Worm (Caenorhabditis elegans): ENCODE results near the gene R10E4.11.

R10E4.11 gene

DNA sequence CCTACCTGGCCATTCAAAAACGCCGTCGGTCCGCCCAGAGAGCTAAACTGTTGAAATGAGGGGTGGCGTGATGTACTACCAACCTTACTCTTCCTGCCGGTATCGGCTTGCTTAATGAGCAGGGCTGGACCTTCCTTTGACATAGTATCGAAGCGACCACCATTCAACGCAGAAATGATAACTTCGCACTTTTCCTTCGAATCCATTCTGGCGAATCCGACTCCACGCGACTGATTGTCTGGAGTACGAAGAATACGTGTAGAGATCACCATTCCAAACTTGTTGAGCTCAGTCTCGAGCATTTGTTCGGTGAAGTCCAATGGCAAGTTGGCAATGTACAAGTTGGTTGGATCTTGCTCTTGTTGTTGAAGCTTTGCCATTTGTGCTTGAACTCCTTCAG lies 22.6 kb downstream of the R10E4.11 start:
- TF ChIP-seq xnd-1 (tag; optimal IDR thresholded peaks at IDR 0.05) (no peak), let-607 (tag; optimal IDR thresholded peaks at IDR 0.05) (no peak), somi-1 (GFP tag; optimal IDR thresholded peaks at IDR 0.05) (no peak), ztf-18 (tag; optimal IDR thresholded peaks at IDR 0.05) (no peak), hrde-1 (tag; optimal IDR thresholded peaks at IDR 0.05; ENCODE audit: borderline replicate concordance) (no peak), rcor-1 (GFP tag; IDR thresholded peaks at IDR 0.05) (no peak), Y56A3A.18 (GFP tag; IDR thresholded peaks at IDR 0.05) (no peak), nfya-1 (tag; optimal IDR thresholded peaks at IDR 0.05; ENCODE audit: borderline replicate concordance, insufficient read depth) (no peak)

DNA sequence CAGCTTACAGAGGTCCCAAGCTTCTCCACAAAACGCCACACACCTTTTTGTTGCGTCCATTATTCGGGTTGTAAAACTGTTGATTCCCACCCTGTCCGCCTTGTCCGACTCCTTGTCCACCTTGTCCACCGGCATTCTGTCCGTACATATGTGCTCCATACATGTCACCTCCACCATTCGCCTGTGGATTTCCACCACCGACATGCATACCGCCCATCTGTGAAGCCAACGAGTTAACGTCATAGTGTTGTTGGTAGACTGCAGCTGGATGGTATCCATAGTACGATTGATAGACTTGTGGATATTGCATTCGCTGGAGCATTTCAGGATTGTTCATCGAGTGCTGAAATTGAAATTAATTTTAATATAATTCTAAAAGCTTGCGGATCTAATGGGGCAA lies 23.1 kb downstream of the R10E4.11 start:
- TF ChIP-seq ceh-79 (tag; optimal IDR thresholded peaks at IDR 0.05) (no peak), K12H6.12 (tag; optimal IDR thresholded peaks at IDR 0.05) (no peak), him-1 (tag; optimal IDR thresholded peaks at IDR 0.05) (no peak), nfyb-1 (GFP tag; IDR thresholded peaks at IDR 0.05) (no peak), madf-3 (GFP tag; IDR thresholded peaks at IDR 0.05) (no peak)

DNA sequence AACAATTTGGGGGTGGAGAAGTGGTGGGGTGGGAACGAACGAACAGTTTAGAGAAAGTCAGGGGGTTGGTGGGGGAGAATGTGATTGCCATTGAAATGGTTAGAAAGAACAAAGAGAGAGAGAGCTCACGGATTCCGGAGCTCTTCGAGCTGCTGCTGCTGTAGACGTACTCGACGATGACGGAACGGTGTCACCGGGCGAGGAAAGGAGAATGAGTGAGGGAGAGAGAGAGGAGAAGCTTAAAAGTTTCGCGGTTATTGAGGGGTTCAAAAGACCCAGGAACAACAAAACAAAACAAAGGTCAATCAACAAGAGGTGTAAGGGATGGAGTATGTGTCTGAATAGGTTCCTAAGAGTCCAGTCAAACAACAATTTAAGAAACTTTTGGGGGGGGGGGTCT lies 24.6 kb downstream of the R10E4.11 start:
- no peak for TF ChIP-seq K12H6.12 (tag; optimal IDR thresholded peaks at IDR 0.05)
- TF ChIP-seq egrh-3 (GFP tag; IDR thresholded peaks at IDR 0.05): peak; percentile 39; the same call in 1 of the 2 replicates
- TF ChIP-seq Y67H2A.10 (GFP tag; conservative IDR thresholded peaks at IDR 0.05): no peak
- no peak for TF ChIP-seq egl-44 (GFP tag; IDR thresholded peaks at IDR 0.05)
- TF ChIP-seq hlh-26 (GFP tag; conservative IDR thresholded peaks at IDR 0.05): no peak
- no peak for TF ChIP-seq F55B11.4 (tag; optimal IDR thresholded peaks at IDR 0.05; ENCODE audit: borderline replicate concordance, insufficient read depth)
- no peak for TF ChIP-seq cebp-2 (GFP tag; IDR thresholded peaks at IDR 0.05)
- TF ChIP-seq lin-54 (GFP tag; optimal IDR thresholded peaks at IDR 0.05): no peak
- no peak for TF ChIP-seq Y53F4B.3 (GFP tag; IDR thresholded peaks at IDR 0.05)
- 0 out of 2 replicates have a peak, but pooled peaks have one; percentile 28 for TF ChIP-seq zfh-2 (GFP tag; conservative IDR thresholded peaks at IDR 0.05)

DNA sequence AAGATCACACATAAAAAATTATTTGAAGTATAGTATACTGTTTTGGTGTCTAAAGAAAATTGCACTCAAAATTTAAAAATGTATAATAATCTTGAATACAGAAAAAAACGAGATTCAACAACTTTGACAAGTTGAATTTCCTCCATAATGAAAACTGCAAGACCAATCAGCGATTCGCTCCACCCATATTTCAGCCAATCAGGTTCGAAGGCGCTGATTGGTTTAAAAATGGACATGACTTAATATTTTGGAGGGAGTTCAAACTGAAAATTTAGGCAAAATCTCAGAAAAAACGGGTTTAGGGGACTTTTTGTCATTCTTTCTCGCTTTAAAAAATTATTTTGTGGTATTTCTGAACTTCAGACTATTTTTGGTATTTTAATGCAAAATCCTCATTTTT lies 25.1 kb downstream of the R10E4.11 start:
- TF ChIP-seq nfyb-1 (GFP tag; IDR thresholded peaks at IDR 0.05) (peak; percentile 67), hlh-26 (GFP tag; conservative IDR thresholded peaks at IDR 0.05) (no peak), bed-2 (GFP tag; IDR thresholded peaks at IDR 0.05) (no peak)

DNA sequence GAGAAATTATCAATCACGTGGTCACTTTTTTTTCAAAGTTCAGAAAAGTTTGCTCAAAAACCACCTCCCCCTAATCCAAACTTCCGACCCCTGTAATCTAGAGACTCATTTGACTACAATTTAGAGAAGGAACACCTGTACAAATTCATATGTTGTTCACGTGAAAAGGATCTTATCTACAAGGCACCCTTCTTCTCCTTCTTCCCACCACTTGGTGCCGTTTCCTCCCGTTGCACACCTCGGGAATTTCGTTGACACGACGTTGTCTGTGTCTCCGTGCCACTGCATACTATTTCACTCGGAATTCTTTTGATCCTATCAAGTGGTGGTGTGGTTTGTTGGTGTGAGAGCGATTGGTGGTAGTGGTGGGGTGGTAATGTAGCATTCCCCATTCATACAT lies 26.3 kb downstream of the R10E4.11 start:
- TF ChIP-seq D2030.7 (GFP tag; IDR thresholded peaks at IDR 0.05) (0 out of 2 replicates have a peak, but pooled peaks have one; percentile 9), hmg-1.2 (GFP tag; IDR thresholded peaks at IDR 0.05) (peak; percentile 18; the same call in 1 of the 2 replicates), madf-8 (GFP tag; conservative IDR thresholded peaks at IDR 0.05) (no peak), lin-35 (GFP tag; optimal IDR thresholded peaks at IDR 0.05) (no peak), Y53F4B.3 (GFP tag; IDR thresholded peaks at IDR 0.05) (no peak)

DNA sequence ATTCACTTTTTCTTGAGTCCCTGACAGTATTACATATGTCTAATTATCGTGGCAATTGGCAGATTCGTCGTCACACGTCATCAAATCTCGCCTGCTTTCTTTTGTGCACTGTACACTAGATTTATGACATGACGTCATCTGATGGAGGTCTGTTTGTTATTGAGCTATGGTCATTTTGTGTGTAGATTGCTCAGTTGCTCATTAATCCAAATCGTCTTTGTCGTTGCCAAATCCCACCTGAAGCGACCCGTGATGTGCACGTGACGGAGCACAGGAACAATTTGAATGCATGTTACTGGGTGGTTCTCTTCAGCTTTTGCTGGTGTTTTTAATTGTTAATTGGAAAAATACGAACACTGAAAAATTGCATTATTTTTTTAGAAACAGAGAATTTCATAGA lies 28.0 kb downstream of the R10E4.11 start:
- TF ChIP-seq ama-1 (optimal IDR thresholded peaks at IDR 0.05) (no peak), ama-1 (GFP tag; optimal IDR thresholded peaks at IDR 0.05) (no peak), hmg-1.2 (GFP tag; IDR thresholded peaks at IDR 0.05) (no peak), lin-35 (GFP tag; optimal IDR thresholded peaks at IDR 0.05) (no peak), unc-62 (GFP tag; optimal IDR thresholded peaks at IDR 0.05) (peak; percentile 13)

Measured in whole organism, young adult.